Worm (Caenorhabditis elegans): ENCODE measurements around the gene gpla-1.

The gpla-1 gene

DNA sequence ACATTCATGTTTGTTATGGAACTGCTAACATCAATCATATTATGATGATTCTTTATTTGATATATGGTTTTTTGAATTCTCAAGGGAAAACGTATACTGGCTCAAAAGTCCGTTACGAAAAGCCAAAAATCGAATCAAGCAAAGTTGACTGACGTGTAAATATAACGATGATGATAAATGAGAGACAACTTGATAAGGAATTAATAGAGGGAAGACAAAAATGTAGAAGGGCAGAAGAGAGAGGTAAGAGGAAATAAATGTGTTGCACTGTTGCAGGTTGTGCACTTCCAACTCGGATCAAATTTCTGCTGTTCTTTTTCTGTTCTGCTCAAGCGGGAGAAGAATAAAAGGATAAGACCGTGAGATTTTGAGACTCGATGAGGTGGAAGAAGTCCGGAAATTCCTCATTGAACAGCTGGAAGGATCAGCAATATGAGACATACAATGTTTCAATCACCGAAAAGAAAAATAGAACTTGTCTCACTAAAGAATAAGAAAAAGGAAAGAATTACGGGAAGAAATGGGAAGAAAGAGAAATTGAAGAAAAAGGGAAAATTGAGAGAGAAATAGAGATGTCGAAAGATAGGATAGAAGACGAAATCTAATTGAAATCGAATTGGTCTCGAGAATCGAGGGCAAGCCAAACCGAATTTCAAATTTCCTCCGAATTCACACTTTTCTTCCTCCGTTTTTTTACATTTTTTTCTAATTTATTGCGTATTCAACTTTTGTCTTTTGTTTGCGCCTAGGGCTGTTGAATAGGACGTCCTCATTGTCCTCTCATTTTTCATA lies 48.7 kb upstream of the gpla-1 start (continued):
- TF ChIP-seq tag-97 (GFP tag; IDR thresholded peaks at IDR 0.05) (no peak), fkh-10 (GFP tag; optimal IDR thresholded peaks at IDR 0.05) (peak; percentile 48), egl-43 (GFP tag; IDR thresholded peaks at IDR 0.05) (no peak), F49E8.2 (tag; optimal IDR thresholded peaks at IDR 0.05; ENCODE audit: borderline replicate concordance) (no peak), dmd-6 (GFP tag; IDR thresholded peaks at IDR 0.05) (peak; percentile 62), ceh-44 (GFP tag; IDR thresholded peaks at IDR 0.05) (no peak), F26F4.8 (GFP tag; conservative IDR thresholded peaks at IDR 0.05) (no peak), aly-2 (tag; optimal IDR thresholded peaks at IDR 0.05) (no peak), hmg-1.1 (GFP tag; IDR thresholded peaks at IDR 0.05) (no peak), egl-27 (tag; optimal IDR thresholded peaks at IDR 0.05) (no peak), daf-16 (GFP tag; optimal IDR thresholded peaks at IDR 0.05) (no peak), daf-16 (tag; optimal IDR thresholded peaks at IDR 0.05) (peak; percentile 22), attf-4 (tag; optimal IDR thresholded peaks at IDR 0.05) (no peak), nhr-25 (tag; optimal IDR thresholded peaks at IDR 0.05; ENCODE audit: borderline replicate concordance, insufficient read depth) (no peak), zag-1 (tag; optimal IDR thresholded peaks at IDR 0.05) (no peak), daf-12 (tag; optimal IDR thresholded peaks at IDR 0.05) (no peak), unc-62 (GFP tag; optimal IDR thresholded peaks at IDR 0.05 in 1 of 2) (no peak), unc-62 (tag; optimal IDR thresholded peaks at IDR 0.05) (no peak), rbr-2 (tag; optimal IDR thresholded peaks at IDR 0.05) (no peak), zfp-2 (tag; optimal IDR thresholded peaks at IDR 0.05) (no peak), snpc-1.2 (GFP tag; IDR thresholded peaks at IDR 0.05) (no peak), php-3 (GFP tag; IDR thresholded peaks at IDR 0.05) (no peak), ama-1 (optimal IDR thresholded peaks at IDR 0.05) (no peak), fos-1 (tag; optimal IDR thresholded peaks at IDR 0.05) (no peak), Y105C5A.15 (GFP tag; IDR thresholded peaks at IDR 0.05) (no peak), vab-7 (GFP tag; IDR thresholded peaks at IDR 0.05) (no peak)

DNA sequence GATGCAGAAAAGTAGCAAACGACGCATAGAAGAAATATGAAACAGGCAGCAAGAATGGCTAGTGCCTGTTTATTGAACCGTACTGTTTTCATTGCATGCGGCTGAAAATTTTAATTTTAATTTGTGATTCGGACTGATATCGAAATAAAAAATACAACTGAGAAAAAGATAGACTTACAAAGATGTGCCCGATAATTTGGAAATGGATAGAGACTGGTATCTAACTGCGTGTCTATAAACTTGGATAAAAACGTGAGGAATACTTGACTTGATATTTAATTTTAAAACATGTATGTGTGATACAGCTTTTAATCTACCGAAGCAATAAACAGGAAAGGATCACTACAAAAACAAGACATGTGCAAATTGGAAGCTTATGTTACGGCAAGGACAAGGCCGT lies 47.8 kb upstream of the gpla-1 start, which contains the start of gene mans-2:
Gene mans-2 (minus strand): TSS at position 101 of the 400 bp plus-strand sequence.
- TF ChIP-seq ZK337.2 (GFP tag; IDR thresholded peaks at IDR 0.05) (no peak), sdz-12 (GFP tag; optimal IDR thresholded peaks at IDR 0.05) (no peak), fos-1 (tag; optimal IDR thresholded peaks at IDR 0.05) (no peak), skn-1 (tag; optimal IDR thresholded peaks at IDR 0.05) (no peak), mdl-1 (tag; optimal IDR thresholded peaks at IDR 0.05) (no peak), ZK546.5 (tag; optimal IDR thresholded peaks at IDR 0.05) (no peak), daf-19 (GFP tag; conservative IDR thresholded peaks at IDR 0.05) (no peak), ceh-62 (tag; optimal IDR thresholded peaks at IDR 0.05) (no peak), duxl-1 (tag; optimal IDR thresholded peaks at IDR 0.05; ENCODE audit: poor library complexity) (no peak), dmd-6 (GFP tag; IDR thresholded peaks at IDR 0.05) (no peak), R02D3.7 (tag; optimal IDR thresholded peaks at IDR 0.05) (no peak), ctbp-1 (GFP tag; IDR thresholded peaks at IDR 0.05) (no peak), jun-1 (tag; optimal IDR thresholded peaks at IDR 0.05) (no peak), hmg-1.1 (GFP tag; IDR thresholded peaks at IDR 0.05) (no peak), tag-97 (GFP tag; IDR thresholded peaks at IDR 0.05) (no peak), spr-1 (tag; optimal IDR thresholded peaks at IDR 0.05) (no peak)

DNA sequence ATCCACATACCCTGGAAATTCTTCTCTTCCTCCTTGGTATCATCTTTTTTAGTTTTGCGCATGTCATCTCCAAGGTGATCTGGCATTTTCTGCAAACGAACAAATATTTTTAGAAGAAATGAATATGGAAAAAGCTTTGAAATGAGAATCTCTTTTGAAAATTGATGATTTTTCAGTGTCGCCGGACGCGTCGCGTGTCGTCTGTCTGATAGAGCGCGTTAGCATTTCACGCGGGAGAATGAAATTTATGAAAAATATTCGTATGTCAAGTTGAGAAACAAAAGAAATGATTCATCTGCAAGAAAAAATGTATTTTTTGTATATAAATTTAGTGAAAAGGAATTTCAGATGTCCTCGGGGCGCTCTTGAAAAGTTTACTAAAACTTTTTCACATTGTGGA lies 44.7 kb upstream of the gpla-1 start, which contains the start of gene rpt-1:
Gene rpt-1 (minus strand): TSS at position 89 of the 400 bp plus-strand sequence.
- TF ChIP-seq dmd-6 (GFP tag; IDR thresholded peaks at IDR 0.05) (no peak), daf-8 (GFP tag; IDR thresholded peaks at IDR 0.05) (no peak), attf-4 (tag; optimal IDR thresholded peaks at IDR 0.05) (no peak), Y105C5A.15 (GFP tag; IDR thresholded peaks at IDR 0.05) (no peak), arid-1 (GFP tag; conservative IDR thresholded peaks at IDR 0.05) (no peak), hif-1 (tag; optimal IDR thresholded peaks at IDR 0.05) (peak in 1 of 2 experiments; percentile 20), nhr-6 (tag; optimal IDR thresholded peaks at IDR 0.05) (peak; percentile 99), ctbp-1 (GFP tag; IDR thresholded peaks at IDR 0.05) (no peak), lin-1 (GFP tag; IDR thresholded peaks at IDR 0.05) (no peak), ceh-28 (tag; optimal IDR thresholded peaks at IDR 0.05) (no peak), lin-15B (tag; optimal IDR thresholded peaks at IDR 0.05) (no peak), saeg-2 (GFP tag; IDR thresholded peaks at IDR 0.05) (no peak), duxl-1 (tag; optimal IDR thresholded peaks at IDR 0.05; ENCODE audit: poor library complexity) (no peak), F49E8.2 (tag; optimal IDR thresholded peaks at IDR 0.05; ENCODE audit: borderline replicate concordance) (no peak), rbr-2 (tag; optimal IDR thresholded peaks at IDR 0.05) (peak; percentile 39), fos-1 (tag; optimal IDR thresholded peaks at IDR 0.05) (no peak), lim-7 (GFP tag; IDR thresholded peaks at IDR 0.05) (no peak), lir-3 (tag; optimal IDR thresholded peaks at IDR 0.05) (no peak)

All from whole organism, L4 larva.